Worm (Caenorhabditis elegans) whole organism, L2 larva: ENCODE measurements around the gene col-78.

ENCODE experiments used
- C34F6.9 ChIP-seq: fragments of 150-350 bp; optimal IDR thresholded peaks from 2 replicates; lab custom pipeline; 2014; ENCODE audit warnings: missing biosample characterization, missing genetic modification characterization
- R02D3.7 ChIP-seq: fragments of 150-350 bp; optimal IDR thresholded peaks from 2 replicates; lab custom pipeline; 2014; ENCODE audit warnings: missing biosample characterization, missing genetic modification characterization
- Y55F3AM.14 ChIP-seq: fragments of 200-800 bp; sonication (Bioruptor generic); optimal IDR thresholded peaks from 2 replicates; lab custom pipeline; 2018; ENCODE audit warnings: mild to moderate bottlenecking, missing genetic modification characterization, missing compliant biosample characterization
- ZK546.5 ChIP-seq: sonication (generic microtip); optimal IDR thresholded peaks from 2 replicates; lab custom pipeline; 2017; ENCODE audit warnings: missing biosample characterization, missing genetic modification characterization
- alr-1 ChIP-seq: fragments of 150-350 bp; optimal IDR thresholded peaks from 2 replicates; lab custom pipeline; 2014; ENCODE audit warnings: missing biosample characterization, missing genetic modification characterization
- aly-2 ChIP-seq: fragments of 150-350 bp; optimal IDR thresholded peaks from 2 replicates; lab custom pipeline; 2014; ENCODE audit warnings: missing biosample characterization, missing genetic modification characterization
- ceh-16 ChIP-seq: fragments of 150-350 bp; optimal IDR thresholded peaks from 2 replicates; lab custom pipeline; 2014; ENCODE audit warnings: missing biosample characterization, missing genetic modification characterization
- crh-2 ChIP-seq: sonication (generic microtip); optimal IDR thresholded peaks from 2 replicates; lab custom pipeline; 2017; ENCODE audit warnings: missing biosample characterization, missing genetic modification characterization
- dmd-4 ChIP-seq: sonication (generic microtip); optimal IDR thresholded peaks from 2 replicates; lab custom pipeline; 2017; ENCODE audit warnings: missing biosample characterization, missing genetic modification characterization
- egl-27 ChIP-seq: sonication (generic microtip); optimal IDR thresholded peaks from 3 replicates; lab custom pipeline; 2017; ENCODE audit warnings: missing biosample characterization, missing genetic modification reagents, missing genetic modification characterization
- elt-1 ChIP-seq: fragments of 150-350 bp; optimal IDR thresholded peaks from 2 replicates; lab custom pipeline; 2014; ENCODE audit warnings: missing biosample characterization, missing genetic modification characterization
- elt-3 ChIP-seq: sonication (generic microtip); optimal IDR thresholded peaks from 2 replicates; lab custom pipeline; 2017; ENCODE audit warnings: missing biosample characterization, missing genetic modification characterization
- fos-1 ChIP-seq: fragments of 150-350 bp; optimal IDR thresholded peaks from 2 replicates; lab custom pipeline; 2014; ENCODE audit warnings: missing biosample characterization, missing genetic modification characterization
- gmeb-1 ChIP-seq: fragments of 150-350 bp; optimal IDR thresholded peaks from 2 replicates; lab custom pipeline; 2014; ENCODE audit warnings: missing biosample characterization, missing genetic modification characterization
- lin-39 ChIP-seq: fragments of 150-350 bp; optimal IDR thresholded peaks from 2 replicates; lab custom pipeline; 2014; ENCODE audit warnings: missing biosample characterization, missing genetic modification reagents, missing genetic modification characterization
- mab-5 ChIP-seq: fragments of 150-350 bp; optimal IDR thresholded peaks from 2 replicates; lab custom pipeline; 2014; ENCODE audit warnings: missing biosample characterization, missing genetic modification characterization
- mbf-1 ChIP-seq: sonication (generic microtip); optimal IDR thresholded peaks from 2 replicates; lab custom pipeline; 2017; ENCODE audit warnings: missing biosample characterization, missing genetic modification characterization
- mdl-1 ChIP-seq, 2 experiments: fragments of 150-350 bp in 1 of 2; sonication (generic microtip) in 1 of 2; optimal IDR thresholded peaks; 2 replicates each; lab custom pipeline; 2017; ENCODE audit warnings: missing biosample characterization in 2 of 2, missing genetic modification characterization in 2 of 2
- nhr-10 ChIP-seq: sonication (generic microtip); optimal IDR thresholded peaks from 2 replicates; lab custom pipeline; 2017; ENCODE audit warnings: missing biosample characterization, missing genetic modification characterization
- nhr-11 ChIP-seq: fragments of 150-350 bp; optimal IDR thresholded peaks from 2 replicates; lab custom pipeline; 2014; ENCODE audit warnings: missing biosample characterization, missing genetic modification characterization
- nhr-12 ChIP-seq: fragments of 150-350 bp; optimal IDR thresholded peaks from 2 replicates; lab custom pipeline; 2014; ENCODE audit warnings: missing biosample characterization, missing genetic modification characterization
- nhr-129 ChIP-seq: fragments of 150-350 bp; optimal IDR thresholded peaks from 2 replicates; lab custom pipeline; 2014; ENCODE audit warnings: missing biosample characterization, missing genetic modification characterization
- nhr-21 ChIP-seq: fragments of 150-350 bp; optimal IDR thresholded peaks from 2 replicates; lab custom pipeline; 2014; ENCODE audit warnings: missing biosample characterization, missing genetic modification characterization
- nhr-23 ChIP-seq: fragments of 150-350 bp; optimal IDR thresholded peaks from 2 replicates; lab custom pipeline; 2014; ENCODE audit warnings: missing biosample characterization, missing genetic modification reagents, missing genetic modification characterization
- nhr-237 ChIP-seq: fragments of 150-350 bp; optimal IDR thresholded peaks from 2 replicates; lab custom pipeline; 2014; ENCODE audit warnings: missing biosample characterization, missing genetic modification characterization
- nhr-25 ChIP-seq: fragments of 150-350 bp; sonication (generic microtip); optimal IDR thresholded peaks from 3 replicates; lab custom pipeline; 2014; ENCODE audit warnings: missing biosample characterization, missing genetic modification characterization
- nhr-77 ChIP-seq: fragments of 150-350 bp; optimal IDR thresholded peaks from 2 replicates; lab custom pipeline; 2014; ENCODE audit warnings: missing biosample characterization, missing genetic modification characterization
- peb-1 ChIP-seq: fragments of 150-350 bp; optimal IDR thresholded peaks from 2 replicates; lab custom pipeline; 2014; ENCODE audit warnings: missing biosample characterization, missing genetic modification characterization
- skn-1 ChIP-seq: sonication (generic microtip); optimal IDR thresholded peaks from 2 replicates; lab custom pipeline; 2017; ENCODE audit warnings: missing biosample characterization, missing genetic modification characterization
- sma-3 ChIP-seq: sonication (generic microtip); optimal IDR thresholded peaks from 2 replicates; lab custom pipeline; 2016; ENCODE audit warnings: missing genetic modification reagents, missing genetic modification characterization, missing compliant biosample characterization
- sma-9 ChIP-seq, 2 experiments: fragments of 150-350 bp in 1 of 2; sonication (generic microtip) in 1 of 2; optimal IDR thresholded peaks; 2 replicates each; lab custom pipeline; 2014 to 2016; ENCODE audit warnings: missing genetic modification characterization in 2 of 2, mild to moderate bottlenecking in 1 of 2, missing biosample characterization in 1 of 2, missing compliant biosample characterization in 1 of 2, missing genetic modification reagents in 1 of 2, moderate library complexity in 1 of 2
- snpc-4 ChIP-seq: fragments of 150-350 bp; optimal IDR thresholded peaks from 2 replicates; lab custom pipeline; 2014; ENCODE audit warnings: missing biosample characterization, missing genetic modification characterization
- unc-55 ChIP-seq: fragments of 150-350 bp; sonication (generic microtip); optimal IDR thresholded peaks from 3 replicates; lab custom pipeline; 2014; ENCODE audit warnings: missing biosample characterization, missing genetic modification reagents, missing genetic modification characterization
- zag-1 ChIP-seq: fragments of 150-350 bp; optimal IDR thresholded peaks from 2 replicates; lab custom pipeline; 2014; ENCODE audit warnings: missing biosample characterization, missing genetic modification characterization
- ztf-11 ChIP-seq: sonication (generic microtip); optimal IDR thresholded peaks from 2 replicates; lab custom pipeline; 2017; ENCODE audit warnings: missing biosample characterization, missing genetic modification characterization
- ztf-4 ChIP-seq: fragments of 150-350 bp; optimal IDR thresholded peaks from 2 replicates; lab custom pipeline; 2014; ENCODE audit warnings: missing biosample characterization, missing genetic modification characterization

The col-78 gene

ce11 chrII:9128132-9128531, 24.2 kb upstream of the col-78 start (continued):
- TF ChIP-seq gmeb-1 (peak; percentile 49), nhr-237 (tag; lab: Kevin White, UChicago) (no peak), ceh-16 (tag; lab: Kevin White, UChicago) (no peak), Y55F3AM.14 (GFP tag; lab: Kevin White, UChicago) (no peak), ztf-4 (no peak), nhr-11 (tag; lab: Kevin White, UChicago) (no peak), sma-9 (GFP tag; optimal IDR thresholded peaks at IDR 0.05; lab: Kevin White, UChicago) (peak; percentile 42), sma-9 (tag; optimal IDR thresholded peaks at IDR 0.05; lab: Kevin White, UChicago) (no peak), nhr-23 (tag; lab: Kevin White, UChicago) (no peak), sma-3 (GFP tag; lab: Kevin White, UChicago) (peak; percentile 49), nhr-10 (tag; lab: Kevin White, UChicago) (no peak), elt-1 (tag; lab: Kevin White, UChicago) (no peak), mdl-1 (tag; optimal IDR thresholded peaks at IDR 0.05; lab: Kevin White, UChicago) (no peak)

- TF ChIP-seq fos-1 (tag; lab: Kevin White, UChicago) (peak; percentile 27), mbf-1 (tag; lab: Kevin White, UChicago) (no peak)
Observed at ce11 chrII:9130339-9130738, 22.0 kb upstream of the col-78 start.

- TF ChIP-seq sma-3 (GFP tag; lab: Kevin White, UChicago), result no peak
- no peak for TF ChIP-seq C34F6.9 (tag; lab: Kevin White, UChicago)
- TF ChIP-seq ztf-11 (tag; lab: Kevin White, UChicago), result no peak
- TF ChIP-seq skn-1 (tag; lab: Kevin White, UChicago), result no peak
- no peak for TF ChIP-seq alr-1 (tag; lab: Kevin White, UChicago)
- TF ChIP-seq ZK546.5 (tag; lab: Kevin White, UChicago), result no peak
- no peak for TF ChIP-seq R02D3.7 (tag; lab: Kevin White, UChicago)
- no peak for TF ChIP-seq dmd-4 (tag; lab: Kevin White, UChicago)
- TF ChIP-seq lin-39 (tag; lab: Kevin White, UChicago), result no peak
- no peak for TF ChIP-seq nhr-12 (tag; lab: Kevin White, UChicago)
- no peak for TF ChIP-seq mab-5 (tag; lab: Kevin White, UChicago)
Observed at ce11 chrII:9131363-9131762, 21.0 kb upstream of the col-78 start, which contains the start of gene C16D2.1. Gene C16D2.1, plus strand, starts transcription at chrII:9131663.

- TF ChIP-seq skn-1 (tag; lab: Kevin White, UChicago) (no peak), Y55F3AM.14 (GFP tag; lab: Kevin White, UChicago) (no peak)
- TF ChIP-seq, all 48 proteins: peak for 0
Observed at ce11 chrII:9132338-9132737, 20.0 kb upstream of the col-78 start.

- TF ChIP-seq nhr-21 (tag; lab: Kevin White, UChicago), result no peak
- TF ChIP-seq crh-2, result no peak
- no peak for TF ChIP-seq alr-1 (tag; lab: Kevin White, UChicago)
- TF ChIP-seq peb-1 (tag; lab: Kevin White, UChicago), result no peak
- TF ChIP-seq nhr-11 (tag; lab: Kevin White, UChicago), result no peak
- TF ChIP-seq nhr-77 (tag; lab: Kevin White, UChicago), result no peak
- TF ChIP-seq snpc-4, result no peak
- no peak for TF ChIP-seq ztf-11 (tag; lab: Kevin White, UChicago)
- TF ChIP-seq mdl-1 (tag; optimal IDR thresholded peaks at IDR 0.05; lab: Kevin White, UChicago), result no peak
- TF ChIP-seq mab-5 (tag; lab: Kevin White, UChicago), result no peak
- no peak for TF ChIP-seq nhr-12 (tag; lab: Kevin White, UChicago)
- TF ChIP-seq sma-3 (GFP tag; lab: Kevin White, UChicago), result no peak
- no peak for TF ChIP-seq dmd-4 (tag; lab: Kevin White, UChicago)
- no peak for TF ChIP-seq elt-1 (tag; lab: Kevin White, UChicago)
- TF ChIP-seq, all 48 proteins: peak for 0
Observed at ce11 chrII:9135878-9136277, 16.5 kb upstream of the col-78 start, which contains the start of gene nlp-78. Gene nlp-78, plus strand, starts transcription at chrII:9136178.

ce11 chrII:9137803-9138202, 14.5 kb upstream of the col-78 start, which contains the start of gene C16D2.3:
Gene C16D2.3, plus strand, starts transcription at chrII:9138103.
- TF ChIP-seq nhr-10 (tag; lab: Kevin White, UChicago) (no peak), nhr-237 (tag; lab: Kevin White, UChicago) (no peak), mdl-1 (tag; optimal IDR thresholded peaks at IDR 0.05; lab: Kevin White, UChicago) (no peak), sma-3 (GFP tag; lab: Kevin White, UChicago) (no peak), C34F6.9 (tag; lab: Kevin White, UChicago) (no peak), gmeb-1 (no peak), nhr-21 (tag; lab: Kevin White, UChicago) (no peak), nhr-25 (tag; lab: Kevin White, UChicago) (no peak), egl-27 (tag; lab: Kevin White, UChicago) (no peak), zag-1 (tag; lab: Kevin White, UChicago) (no peak), crh-2 (no peak), peb-1 (tag; lab: Kevin White, UChicago) (no peak), fos-1 (tag; lab: Kevin White, UChicago) (no peak), Y55F3AM.14 (GFP tag; lab: Kevin White, UChicago) (no peak), aly-2 (tag; lab: Kevin White, UChicago) (no peak), elt-1 (tag; lab: Kevin White, UChicago) (no peak), elt-3 (no peak), nhr-129 (tag; lab: Kevin White, UChicago) (no peak), ceh-16 (tag; lab: Kevin White, UChicago) (no peak), unc-55 (GFP tag; lab: Kevin White, UChicago) (no peak)
